Worm (Caenorhabditis elegans) whole organism, dauer: ENCODE data around the gene cutl-23.

Experiments used
- unc-62 ChIP-seq: sonication (generic microtip); optimal IDR thresholded peaks from 2 replicates; lab custom pipeline; 2017; ENCODE audit warnings: missing biosample characterization, missing genetic modification reagents, missing genetic modification characterization

Gene cutl-23

DNA sequence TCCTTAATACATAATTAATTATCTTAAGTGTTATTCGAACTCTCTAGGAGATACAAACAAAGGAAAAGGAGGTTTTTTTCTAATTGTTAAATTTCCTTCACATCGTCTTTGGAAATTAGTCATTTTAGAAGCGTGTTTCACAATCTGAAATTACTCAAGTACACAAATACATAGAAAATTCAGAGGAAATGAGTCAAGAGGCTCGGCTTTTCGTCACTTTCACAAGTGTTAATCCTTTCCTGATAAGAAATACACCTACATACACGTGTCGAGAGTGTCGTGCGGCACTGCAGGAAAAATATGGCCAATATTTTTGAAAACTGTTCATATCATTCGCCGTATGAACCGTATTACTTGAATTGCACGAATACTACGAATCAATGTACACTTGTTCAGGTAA, 22.8 kb upstream of the cutl-23 start, which contains the start of gene B0244.4:
TSS of gene B0244.4 (plus strand) at position 301 of the 400 bp plus-strand sequence.
- TF ChIP-seq unc-62 (GFP tag; lab: Kevin White, UChicago): no peak

- no peak for TF ChIP-seq unc-62 (GFP tag; lab: Kevin White, UChicago)
Observed at ce11 chrIII:5748360-5748759, 21.6 kb upstream of the cutl-23 start.

- TF ChIP-seq unc-62 (GFP tag; lab: Kevin White, UChicago): no peak
Observed at ce11 chrIII:5750503-5750902, 19.5 kb upstream of the cutl-23 start.

ce11 chrIII:5755204-5755603, 14.8 kb upstream of the cutl-23 start, which contains the start of gene ida-1:
TSS of gene ida-1 (plus strand) at chrIII:5755539.
- TF ChIP-seq unc-62 (GFP tag; lab: Kevin White, UChicago): no peak

ce11 chrIII:5757492-5758045, 12.4 kb upstream of the cutl-23 start:
- TF ChIP-seq unc-62 (GFP tag; lab: Kevin White, UChicago): no peak

ce11 chrIII:5758519-5759099, 11.4 kb upstream of the cutl-23 start:
- no peak for TF ChIP-seq unc-62 (GFP tag; lab: Kevin White, UChicago)

- no peak for TF ChIP-seq unc-62 (GFP tag; lab: Kevin White, UChicago)
Observed at ce11 chrIII:5760721-5761120, 9.3 kb upstream of the cutl-23 start.

- TF ChIP-seq unc-62 (GFP tag; lab: Kevin White, UChicago): no peak
Observed at ce11 chrIII:5761886-5762285, 8.1 kb upstream of the cutl-23 start.

DNA sequence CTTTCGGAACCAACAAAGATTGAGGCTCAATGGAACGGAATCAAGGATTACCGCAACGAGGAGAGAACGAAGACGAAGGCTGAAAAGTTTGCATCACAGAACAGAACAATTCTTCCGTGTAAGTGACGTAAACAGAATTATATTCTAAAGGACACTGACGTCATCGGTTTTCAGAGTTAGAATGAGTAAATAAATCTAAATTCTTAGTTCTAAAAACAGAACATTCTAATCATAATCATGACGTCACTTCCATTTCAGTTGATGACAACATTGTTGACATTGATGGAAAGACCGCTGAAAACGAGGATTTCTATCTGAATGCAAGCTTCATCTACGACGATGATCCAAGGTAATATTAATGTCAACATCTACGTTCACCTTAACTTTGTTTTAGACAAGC, 6.0 kb upstream of the cutl-23 start:
- TF ChIP-seq unc-62 (GFP tag; lab: Kevin White, UChicago): no peak

DNA sequence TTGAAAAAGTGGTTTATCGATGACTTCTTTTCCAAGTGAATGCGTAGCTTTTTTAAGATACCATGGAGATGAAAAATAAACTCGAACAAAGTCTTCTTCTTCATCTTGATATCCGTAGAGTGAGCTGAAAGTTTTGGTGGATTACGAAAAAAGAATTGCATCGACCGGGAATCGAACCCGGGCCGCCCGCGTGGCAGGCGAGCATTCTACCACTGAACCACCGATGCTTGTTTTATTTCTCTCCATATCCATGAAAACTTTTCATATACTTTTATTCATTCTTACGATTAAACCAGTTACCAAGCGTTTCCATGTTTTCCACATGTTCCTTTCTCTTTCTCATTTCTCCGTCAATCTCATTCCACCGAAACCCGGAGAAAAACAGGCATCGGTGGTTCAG, 12.1 kb downstream of the cutl-23 start:
- no peak for TF ChIP-seq unc-62 (GFP tag; lab: Kevin White, UChicago)

- no peak for TF ChIP-seq unc-62 (GFP tag; lab: Kevin White, UChicago)
Observed at ce11 chrIII:5785273-5785929, 15.4 kb downstream of the cutl-23 start, which contains the start of gene Y37B11A.3. TSS of gene Y37B11A.3 (minus strand) at chrIII:5785323.

ce11 chrIII:5790550-5790949, 20.6 kb downstream of the cutl-23 start, which contains the start of gene rev-3:
TSS of gene rev-3 (minus strand) at chrIII:5790650.
- TF ChIP-seq unc-62 (GFP tag; lab: Kevin White, UChicago): no peak

- TF ChIP-seq unc-62 (GFP tag; lab: Kevin White, UChicago): no peak
Observed at ce11 chrIII:5794982-5795381, 25.0 kb downstream of the cutl-23 start.

- TF ChIP-seq unc-62 (GFP tag; lab: Kevin White, UChicago): no peak
Observed at ce11 chrIII:5798747-5799146, 28.8 kb downstream of the cutl-23 start, which contains the start of gene ceh-10. TSS of gene ceh-10 (plus strand) at chrIII:5799047.

DNA sequence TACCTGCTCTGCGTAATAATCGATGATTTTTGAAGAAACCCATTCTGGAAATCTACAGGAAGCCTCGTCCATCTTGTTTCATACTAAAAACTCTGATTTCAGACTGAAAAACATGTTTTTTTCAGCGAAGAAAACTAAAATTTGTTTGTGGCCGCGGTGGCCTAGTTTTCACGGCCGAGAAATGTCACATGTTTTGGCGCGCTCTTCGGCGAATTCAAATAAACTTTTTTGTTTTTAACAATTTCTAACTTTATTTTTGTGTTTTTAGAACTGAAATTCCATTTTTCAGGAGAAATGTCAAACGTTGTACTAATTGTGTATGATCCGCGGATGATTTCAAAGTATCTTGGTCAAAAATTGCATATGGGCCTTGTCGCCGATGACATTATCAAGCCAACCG, 33.0 kb downstream of the cutl-23 start, which contains the start of the genes polq-1 and him-10:
TSS of gene polq-1 (minus strand) at position 190 of the 400 bp plus-strand sequence.
TSS of gene him-10 (plus strand) at position 290 of the 400 bp plus-strand sequence.
- no peak for TF ChIP-seq unc-62 (GFP tag; lab: Kevin White, UChicago)

DNA sequence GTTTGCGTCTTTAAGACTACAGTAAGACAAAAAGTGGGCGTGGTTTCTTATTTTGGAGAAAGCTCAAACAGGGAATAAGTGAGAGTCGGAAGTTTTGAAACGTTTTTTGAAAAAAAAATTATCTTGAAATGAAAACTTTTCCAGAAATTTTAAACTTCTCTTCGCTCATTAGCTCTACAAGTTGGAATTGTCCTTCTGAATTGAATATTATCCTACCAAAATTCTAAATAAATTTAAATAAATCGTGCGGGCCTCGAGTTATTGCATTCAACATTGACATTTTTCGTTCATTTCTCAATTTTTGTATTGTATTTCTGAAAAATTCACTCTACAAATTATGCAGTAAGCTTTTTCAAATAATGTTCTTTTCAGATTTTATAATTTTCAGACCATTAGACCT, 35.3 kb downstream of the cutl-23 start, which contains the start of gene R12B2.3:
TSS of gene R12B2.3 (plus strand) at position 301 of the 400 bp plus-strand sequence.
- no peak for TF ChIP-seq unc-62 (GFP tag; lab: Kevin White, UChicago)
